Fruit fly (Drosophila melanogaster): ENCODE results near the gene Gnpnat.
A peak's percentile ranks its signal among the peaks of the same experiment; 100 is the strongest.

Gnpnat gene

DNA sequence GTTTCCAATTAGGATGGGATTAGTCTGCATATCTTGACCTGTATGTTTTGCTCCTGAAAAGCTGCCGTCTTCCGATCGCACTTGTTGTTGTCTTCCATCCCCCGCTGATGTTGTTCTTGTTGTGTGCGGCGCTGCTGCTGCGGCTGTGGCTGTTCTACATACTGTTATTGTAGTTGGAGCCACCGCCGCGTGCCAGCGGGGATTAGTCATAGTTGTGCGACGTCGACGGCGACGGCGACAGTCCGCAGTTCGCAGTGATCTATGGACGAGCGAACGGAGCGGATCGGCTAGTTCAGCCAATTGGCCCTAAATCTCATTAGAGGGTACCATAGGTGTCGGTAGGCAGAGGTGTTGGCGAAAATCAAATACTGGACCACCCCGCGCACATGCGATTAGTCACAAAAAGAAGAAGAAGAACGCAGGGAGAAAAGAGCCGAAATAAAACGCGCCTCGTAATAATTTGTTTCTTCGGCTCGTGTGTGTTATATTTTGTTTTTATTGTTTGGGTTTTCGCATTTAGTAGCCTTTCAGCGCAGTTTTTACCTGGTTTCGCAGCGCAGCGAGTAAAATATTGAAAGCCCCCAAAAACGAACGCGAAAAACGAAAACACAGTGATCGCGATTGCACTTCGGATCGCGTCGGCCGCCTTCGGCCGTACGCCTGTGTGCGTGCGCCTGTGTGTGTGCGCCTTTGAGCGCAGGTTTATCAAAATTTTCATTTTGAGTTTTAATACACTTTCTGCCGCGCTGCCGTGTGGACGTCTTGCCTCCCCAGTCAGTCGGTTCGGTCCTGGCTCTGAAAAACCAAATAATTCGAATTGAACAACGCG lies 27.4 kb downstream of the Gnpnat start, which contains the start of gene kay:
kay (plus strand) TSS at position 729 of the 829 bp plus-strand sequence.
- TF ChIP-seq CTCF (optimal IDR thresholded peaks at IDR 0.05) (no peak), CG8478 (optimal IDR thresholded peaks at IDR 0.05) (no peak)

DNA sequence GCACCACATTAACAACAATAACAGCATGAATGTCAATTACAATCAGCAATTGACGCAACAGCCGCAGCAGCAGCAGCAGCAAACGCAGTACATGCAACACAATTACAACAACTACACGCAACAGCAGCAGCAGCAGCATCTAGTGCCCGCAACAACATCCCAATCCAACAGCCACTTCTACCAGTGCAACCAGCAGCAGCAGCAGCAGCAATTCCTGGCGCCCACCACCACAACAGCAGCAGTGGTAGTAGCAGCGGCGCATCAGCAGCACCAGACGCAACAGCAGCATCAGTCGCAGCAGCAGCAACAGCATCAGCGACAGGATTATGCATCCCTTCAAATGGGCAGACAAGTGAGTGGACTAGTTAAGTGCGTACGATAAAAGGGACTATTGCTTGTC lies 29.2 kb downstream of the Gnpnat start:
- TF ChIP-seq CG8478 (optimal IDR thresholded peaks at IDR 0.05) (no peak), CTCF (optimal IDR thresholded peaks at IDR 0.05) (no peak)

DNA sequence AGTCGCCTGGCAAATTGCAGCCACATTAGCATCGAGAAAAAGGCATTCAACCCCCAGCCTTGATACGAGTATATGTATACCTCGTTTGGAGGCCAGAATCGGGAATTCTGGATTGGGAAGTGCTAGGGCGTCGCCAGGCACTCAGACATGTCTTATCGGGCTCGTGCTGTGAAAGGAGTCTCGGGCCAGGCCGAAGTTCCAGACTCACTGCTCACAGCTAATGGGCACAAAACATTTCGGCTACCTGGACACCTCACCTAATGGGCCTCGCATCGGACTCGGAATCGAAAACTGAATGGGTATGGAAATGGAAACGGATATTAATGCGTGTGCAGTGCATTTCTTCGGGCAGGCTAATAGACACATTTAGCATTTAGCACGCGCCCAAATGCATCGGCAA lies 32.9 kb downstream of the Gnpnat start:
- no peak for TF ChIP-seq CTCF (optimal IDR thresholded peaks at IDR 0.05)
- TF ChIP-seq CG8478 (optimal IDR thresholded peaks at IDR 0.05), result no peak

DNA sequence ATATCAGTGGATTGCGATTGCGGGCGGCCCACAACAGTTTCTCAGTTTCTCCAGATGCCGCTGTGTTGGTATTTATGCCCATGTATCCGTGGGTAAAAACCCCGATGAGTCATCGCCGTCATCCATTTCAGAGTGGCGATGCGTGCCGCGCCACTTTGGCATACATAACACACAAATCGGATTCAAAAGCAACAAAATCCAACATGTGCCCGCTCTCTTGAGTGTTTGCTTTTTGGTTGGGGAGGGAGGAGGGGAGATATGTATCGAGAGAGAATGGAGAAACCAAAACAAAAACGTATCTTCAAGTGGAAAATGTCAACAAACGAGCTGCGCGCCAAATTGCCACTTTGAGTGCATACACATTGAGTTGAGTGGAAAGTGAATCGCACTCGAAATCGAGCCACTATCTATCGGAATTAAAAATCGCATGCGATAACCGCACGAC lies 33.6 kb downstream of the Gnpnat start:
- no peak for TF ChIP-seq CTCF (optimal IDR thresholded peaks at IDR 0.05)
- peak; percentile 22 for TF ChIP-seq CG8478 (optimal IDR thresholded peaks at IDR 0.05)

DNA sequence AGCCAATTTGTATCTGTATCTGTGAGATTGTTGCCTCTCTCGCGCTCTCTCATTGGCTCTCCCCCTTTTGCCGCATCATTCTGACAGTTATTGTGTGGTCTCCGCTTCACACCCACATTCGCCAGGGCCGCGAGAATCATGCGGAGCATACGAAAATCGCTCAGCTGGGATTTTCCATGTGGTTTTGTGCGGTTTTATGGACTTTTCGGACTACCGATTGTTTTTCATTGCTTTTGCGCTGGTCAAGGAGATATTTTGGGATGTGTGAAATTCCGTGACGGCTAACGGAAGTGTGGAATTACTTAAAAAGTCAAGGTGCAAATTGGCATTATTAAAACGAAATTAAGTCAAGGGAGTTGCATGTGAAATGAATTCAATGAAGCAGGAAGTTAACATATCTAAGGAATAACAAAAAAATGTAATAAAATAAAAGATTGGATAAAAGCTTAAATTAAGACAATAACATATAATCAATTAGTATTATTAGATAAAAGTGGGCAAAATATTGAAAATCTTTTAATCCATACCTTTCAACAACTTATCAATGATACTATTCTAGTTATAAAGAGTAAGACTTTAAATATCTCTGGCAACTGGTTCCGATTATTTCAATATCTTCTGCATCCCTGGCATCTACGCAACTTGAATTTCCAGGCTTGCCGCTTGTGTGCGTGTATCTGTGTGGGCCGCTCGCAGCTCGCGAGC lies 34.2 kb downstream of the Gnpnat start:
- TF ChIP-seq CTCF (optimal IDR thresholded peaks at IDR 0.05) (no peak), CG8478 (optimal IDR thresholded peaks at IDR 0.05) (no peak)

DNA sequence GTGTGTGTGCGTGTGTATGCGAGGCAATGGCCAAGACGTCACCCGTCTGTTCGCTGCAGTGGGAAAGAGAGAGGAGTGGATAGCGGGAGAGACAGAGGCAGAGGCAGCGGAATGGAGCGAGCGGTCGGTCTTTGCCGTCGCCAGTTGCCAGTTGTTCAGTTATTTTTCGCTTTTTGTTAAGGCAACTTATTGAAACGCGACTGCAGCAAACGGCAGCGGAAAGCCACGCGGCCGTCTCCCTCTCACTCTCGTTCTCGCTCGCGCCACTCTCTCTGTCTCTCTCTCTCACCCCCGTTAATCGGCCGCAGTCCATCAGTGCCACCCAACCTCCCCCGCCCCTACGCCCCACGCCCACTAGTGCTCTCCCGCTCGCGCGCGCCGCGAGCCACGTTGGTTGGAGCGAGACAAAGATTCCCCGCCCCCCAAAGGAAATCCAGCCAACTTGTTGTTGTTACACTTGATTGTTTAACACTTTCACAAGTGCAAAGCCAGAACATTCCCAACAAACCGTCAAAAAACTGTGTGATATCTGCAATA lies 34.8 kb downstream of the Gnpnat start:
- TF ChIP-seq CTCF (optimal IDR thresholded peaks at IDR 0.05) (peak in 1 of 2 experiments; percentile 2), CG8478 (optimal IDR thresholded peaks at IDR 0.05) (peak; percentile 88)

DNA sequence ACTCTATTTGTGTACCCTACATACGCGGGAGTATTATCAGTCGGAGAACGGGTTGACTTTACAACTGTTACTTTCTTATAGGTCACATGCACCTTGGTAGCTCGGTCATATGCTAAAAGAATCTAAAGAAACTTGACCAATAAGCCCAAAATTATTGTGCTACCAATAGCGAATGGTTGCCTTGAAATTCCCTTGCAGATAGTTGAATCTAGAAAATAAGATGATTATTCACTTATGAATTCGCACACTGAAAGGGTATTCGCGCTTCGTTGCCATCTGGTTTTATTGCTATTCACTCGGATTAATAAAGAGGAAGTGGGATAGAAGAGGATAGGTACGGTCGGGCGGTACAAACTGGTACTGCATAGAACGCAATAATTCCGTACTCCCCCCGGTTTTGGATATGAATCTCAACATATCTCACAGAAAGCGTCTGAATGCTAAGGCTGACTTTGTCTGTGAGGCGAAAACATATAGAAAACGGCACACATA lies 35.8 kb downstream of the Gnpnat start:
- no peak for TF ChIP-seq CTCF (optimal IDR thresholded peaks at IDR 0.05)
- TF ChIP-seq CG8478 (optimal IDR thresholded peaks at IDR 0.05), result no peak

DNA sequence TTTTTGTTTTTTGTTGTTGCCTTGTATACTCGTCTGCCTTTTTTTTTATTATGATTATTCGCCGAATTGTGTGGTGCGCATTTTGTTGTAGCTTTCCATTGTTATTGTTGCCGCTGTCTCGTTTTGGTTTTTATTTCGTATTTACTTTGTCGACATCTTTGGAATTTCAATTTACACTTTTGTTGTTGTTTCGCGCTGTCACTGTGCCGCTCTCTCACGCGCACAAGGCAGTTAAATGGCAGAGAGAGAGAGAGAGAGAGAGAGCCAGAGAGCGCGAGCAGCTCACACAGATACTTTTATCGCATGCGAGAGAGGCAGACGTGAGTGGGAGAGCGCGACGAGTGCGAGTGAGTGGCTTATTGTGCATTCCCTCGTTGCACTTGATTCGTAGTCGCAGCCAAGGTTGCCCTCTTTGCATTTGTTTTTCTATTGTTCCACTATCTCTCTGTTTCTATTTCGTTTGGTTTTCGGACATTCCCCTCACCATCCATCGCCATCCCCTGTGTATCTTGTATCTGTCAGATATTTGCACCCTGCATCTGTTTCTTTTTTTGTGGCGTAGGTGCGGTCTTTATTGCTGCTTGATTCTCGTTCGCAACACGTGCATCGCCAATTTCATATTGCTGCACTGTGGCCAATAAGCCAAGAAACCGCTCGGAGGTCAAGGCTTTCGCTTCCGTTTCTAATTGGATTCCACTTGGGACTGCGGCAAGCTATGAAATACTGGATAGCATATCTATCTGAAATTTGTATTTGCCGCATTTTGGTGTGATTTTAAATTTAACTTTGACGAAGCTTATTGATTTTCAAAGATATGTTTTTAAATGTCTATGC lies 36.5 kb downstream of the Gnpnat start:
- TF ChIP-seq CG8478 (optimal IDR thresholded peaks at IDR 0.05), result peak; percentile 8
- TF ChIP-seq CTCF (optimal IDR thresholded peaks at IDR 0.05), result peak in 1 of 2 experiments; percentile 8

DNA sequence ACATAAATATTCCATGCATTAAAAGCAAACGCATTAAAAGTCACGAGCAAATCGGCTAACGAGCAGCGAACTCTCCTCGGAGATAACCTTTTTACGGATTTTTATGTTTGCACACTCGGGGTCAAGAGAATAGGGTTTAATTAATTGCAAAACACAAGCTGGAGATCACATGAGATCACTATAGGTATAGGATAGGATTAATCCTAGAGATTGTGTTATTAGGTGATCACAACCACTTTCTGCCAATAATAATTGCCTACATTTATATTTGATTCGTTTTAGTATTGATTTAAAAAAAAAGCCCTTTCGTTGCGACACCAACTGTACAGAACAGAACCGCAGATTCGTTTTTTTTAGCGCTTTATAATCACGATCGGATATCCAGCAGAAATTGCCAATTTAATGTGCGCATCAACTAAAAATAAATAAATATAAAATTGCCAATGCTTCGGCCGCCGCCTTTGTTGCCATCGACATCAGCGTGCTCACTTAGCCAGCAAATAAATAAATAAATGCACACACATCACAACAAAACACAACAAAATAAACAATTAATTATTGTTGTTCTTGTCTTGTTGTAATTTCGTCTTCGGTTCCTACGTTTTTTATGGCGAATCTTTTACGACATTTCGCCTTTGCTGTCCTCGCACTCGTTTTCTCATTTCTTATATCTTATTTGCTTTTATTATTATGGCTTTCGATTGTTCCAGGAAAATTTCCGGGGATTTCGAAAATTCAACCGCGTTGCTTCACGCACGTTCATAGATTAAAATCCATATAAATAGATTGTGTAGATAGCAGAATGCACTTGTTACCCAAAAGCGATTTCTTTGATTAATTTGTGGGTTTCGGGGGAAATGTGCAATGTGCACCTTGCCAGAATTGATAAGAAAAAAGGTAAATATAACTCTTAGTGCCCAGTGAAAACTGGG lies 37.9 kb downstream of the Gnpnat start:
- TF ChIP-seq CG8478 (optimal IDR thresholded peaks at IDR 0.05), result peak; percentile 35
- TF ChIP-seq CTCF (optimal IDR thresholded peaks at IDR 0.05), result no peak

DNA sequence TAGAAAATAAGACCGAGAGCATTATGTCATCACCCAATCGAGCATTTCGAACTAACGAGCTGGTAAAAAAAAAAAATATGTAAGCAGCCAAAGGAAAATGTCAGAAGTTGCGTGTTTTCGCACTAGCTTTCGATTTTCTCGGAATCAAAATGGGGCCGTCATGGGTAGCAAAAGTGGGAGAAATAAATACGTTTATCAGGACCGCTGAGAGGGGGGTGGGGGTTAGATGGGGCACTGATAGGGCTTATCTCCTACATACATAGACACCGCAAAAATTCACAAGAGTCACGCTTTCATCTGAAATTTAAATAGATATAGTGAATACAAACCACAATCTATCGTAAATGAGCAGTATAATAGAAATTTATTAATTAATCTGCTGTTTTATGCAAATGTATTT lies 39.1 kb downstream of the Gnpnat start:
- TF ChIP-seq CTCF (optimal IDR thresholded peaks at IDR 0.05) (no peak), CG8478 (optimal IDR thresholded peaks at IDR 0.05) (peak; percentile 64)

DNA sequence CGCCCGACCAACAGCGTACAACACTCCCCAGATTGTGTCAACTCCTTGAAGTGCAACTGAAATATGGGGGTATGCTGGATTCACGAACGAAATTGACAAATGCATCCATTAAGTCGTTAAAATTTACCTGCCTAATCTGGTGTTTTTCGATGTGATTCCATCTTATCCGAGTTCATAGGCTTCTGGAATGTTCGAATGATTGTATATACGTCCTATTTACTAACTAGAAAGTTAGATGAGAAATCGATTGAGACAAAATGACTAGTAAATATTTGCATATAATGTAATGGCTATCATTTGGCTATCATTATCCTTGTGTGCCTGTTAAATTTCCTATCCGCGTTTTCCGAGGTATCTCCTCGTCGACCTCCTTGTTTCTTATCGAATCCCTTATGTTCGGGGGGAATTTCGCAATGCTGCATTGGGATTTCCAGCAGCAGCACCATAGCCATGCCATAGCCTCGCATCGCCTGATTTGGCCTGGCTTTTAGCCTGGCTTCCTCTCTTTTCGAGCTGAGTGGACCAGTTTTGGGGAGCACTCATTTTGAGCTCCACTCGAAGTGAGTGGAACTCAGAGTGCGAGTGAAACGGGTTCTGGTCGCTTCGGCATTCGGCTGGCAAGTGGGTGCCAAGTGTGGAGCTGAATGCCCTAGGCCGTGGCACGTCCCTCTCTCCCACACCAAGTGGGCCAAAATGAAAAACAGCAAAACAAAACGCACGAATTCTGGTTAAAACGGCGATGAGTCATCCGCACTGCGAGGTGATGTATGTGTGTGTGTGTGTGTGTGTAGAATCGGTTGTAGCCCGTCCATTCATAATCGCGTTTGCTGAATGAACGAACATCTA lies 40.3 kb downstream of the Gnpnat start:
- TF ChIP-seq CG8478 (optimal IDR thresholded peaks at IDR 0.05) (no peak), CTCF (optimal IDR thresholded peaks at IDR 0.05) (no peak)

DNA sequence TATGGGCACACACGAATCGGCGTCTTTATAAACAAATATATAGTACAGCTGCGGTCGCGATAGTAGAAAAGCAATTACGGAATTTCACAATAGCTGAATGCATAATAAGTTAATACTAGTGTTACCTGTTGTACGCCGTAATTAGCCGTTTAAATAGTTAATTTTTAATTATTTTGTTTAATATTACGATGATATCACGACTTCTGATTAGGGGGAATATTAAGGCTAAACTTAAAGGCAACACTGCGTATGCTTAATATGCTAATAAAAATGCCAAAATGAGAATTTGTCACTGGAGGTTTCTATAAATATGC lies 40.9 kb downstream of the Gnpnat start:
- no peak for TF ChIP-seq CG8478 (optimal IDR thresholded peaks at IDR 0.05)
- no peak for TF ChIP-seq CTCF (optimal IDR thresholded peaks at IDR 0.05)
